Worm (Caenorhabditis elegans) whole organism, L1 larva: ENCODE data around the gene egl-10.
A peak's percentile ranks its signal among the peaks of the same experiment; 100 is the strongest.

Experiments used
- aly-2 ChIP-seq: fragments of 150-350 bp; optimal IDR thresholded peaks from 2 replicates; lab custom pipeline; 2014; ENCODE audit warnings: missing biosample characterization, missing genetic modification characterization
- ceh-82 ChIP-seq, 3 experiments: fragments of 150-350 bp in 1 of 3; sonication (generic microtip) in 2 of 3; optimal IDR thresholded peaks; 2 replicates each; lab custom pipeline; 2014 to 2017; ENCODE audit warnings: missing biosample characterization in 3 of 3, missing genetic modification characterization in 3 of 3
- ets-5 ChIP-seq: fragments of 200-800 bp; sonication (Bioruptor generic); IDR thresholded peaks from 2 replicates; pipeline ENCODE4 v1.3.6; 2022; ENCODE audit warnings: missing genetic modification characterization, missing compliant biosample characterization
- fkh-8 ChIP-seq: sonication (generic microtip); optimal IDR thresholded peaks from 2 replicates; lab custom pipeline; 2016; ENCODE audit warnings: mild to moderate bottlenecking, missing genetic modification characterization, missing compliant biosample characterization
- hlh-4 ChIP-seq: sonication (generic microtip); optimal IDR thresholded peaks from 2 replicates; lab custom pipeline; 2016; ENCODE audit warnings: mild to moderate bottlenecking, missing genetic modification characterization, missing compliant biosample characterization
- lin-14 ChIP-seq: fragments of 200-800 bp; sonication (Bioruptor generic); optimal IDR thresholded peaks from 2 replicates; lab custom pipeline; 2018; ENCODE audit warnings: mild to moderate bottlenecking, missing genetic modification characterization, moderate library complexity, missing compliant biosample characterization
- lsy-2 ChIP-seq, 2 experiments: fragments of 150-350 bp; optimal IDR thresholded peaks; 2 replicates each; lab custom pipeline; 2014; ENCODE audit warnings: missing biosample characterization in 2 of 2, missing genetic modification characterization in 2 of 2
- mab-9 ChIP-seq: fragments of 200-800 bp; sonication (Bioruptor generic); IDR thresholded peaks from 2 replicates; pipeline ENCODE4 v1.3.6; 2022; ENCODE audit warnings: missing genetic modification reagents, missing genetic modification characterization, missing compliant biosample characterization
- nhr-12 ChIP-seq: sonication (generic microtip); optimal IDR thresholded peaks from 2 replicates; lab custom pipeline; 2017; ENCODE audit warnings: missing biosample characterization, missing genetic modification characterization
- nhr-77 ChIP-seq: fragments of 150-350 bp; optimal IDR thresholded peaks from 2 replicates; lab custom pipeline; 2014; ENCODE audit warnings: missing biosample characterization, missing genetic modification characterization
- nhr-84 ChIP-seq: sonication (generic microtip); optimal IDR thresholded peaks from 2 replicates; lab custom pipeline; 2017; ENCODE audit warnings: missing biosample characterization, missing genetic modification characterization
- tbx-2 ChIP-seq: sonication (generic microtip); optimal IDR thresholded peaks from 2 replicates; lab custom pipeline; 2016; ENCODE audit warnings: missing genetic modification characterization, missing compliant biosample characterization

ce11 chrV:12467755-12468154 is 4.9 kb upstream of the egl-10 start:
- peak; percentile 26 for TF ChIP-seq lin-14 (GFP tag; lab: Kevin White, UChicago)
- TF ChIP-seq ceh-82 (tag; optimal IDR thresholded peaks at IDR 0.05; lab: Kevin White, UChicago): no peak
- no peak for TF ChIP-seq mab-9 (GFP tag; lab: Robert Waterston, UW)
- no peak for TF ChIP-seq aly-2 (tag; lab: Kevin White, UChicago)
- no peak for TF ChIP-seq ets-5 (GFP tag; lab: Robert Waterston, UW)
- no peak for TF ChIP-seq fkh-8
- TF ChIP-seq tbx-2 (tag; lab: Kevin White, UChicago): no peak
- no peak for TF ChIP-seq nhr-84 (tag; lab: Kevin White, UChicago)
- TF ChIP-seq hlh-4 (tag; lab: Kevin White, UChicago): no peak
- TF ChIP-seq lsy-2 (tag; optimal IDR thresholded peaks at IDR 0.05; lab: Kevin White, UChicago): no peak
- no peak for TF ChIP-seq nhr-12 (tag; lab: Kevin White, UChicago)
- no peak for TF ChIP-seq nhr-77 (tag; lab: Kevin White, UChicago)
